Fruit fly (Drosophila melanogaster): ENCODE results near the gene CG8329.

DNA sequence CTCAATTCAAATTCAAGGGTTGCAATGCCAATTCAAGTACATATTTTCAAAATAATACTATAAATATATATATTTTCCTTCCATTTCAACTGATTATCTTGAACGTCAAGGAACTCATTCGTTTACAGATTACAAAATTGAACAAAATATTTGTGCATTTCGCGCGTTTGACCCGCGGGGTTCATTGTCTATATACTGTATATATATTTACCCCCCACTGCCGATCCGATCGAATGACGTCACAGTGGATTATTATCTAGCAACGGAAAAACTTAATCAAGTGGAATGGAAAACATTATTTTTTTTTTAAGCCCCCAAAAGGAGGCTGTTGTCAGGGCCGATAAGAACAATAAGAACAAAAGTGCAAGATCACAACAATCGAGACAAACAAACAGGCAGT is 49.6 kb downstream of the CG8329 start:
- TF ChIP-seq psq (optimal IDR thresholded peaks at IDR 0.05) (no peak), ttk (optimal IDR thresholded peaks at IDR 0.05) (no peak), h (optimal IDR thresholded peaks at IDR 0.05) (no peak), Myc (optimal IDR thresholded peaks at IDR 0.05) (no peak)

All from Kc167 (cell line).